Comparison of ENCODE assay signal across 2 worm cellular contexts in genomic region chrX:12510148-12510785, ce11.
TF ChIP-seq lines count a peak whose summit lies in the region.

No protein-coding gene starts in this region.

TF ChIP-seq in whole organism, L2 larva, 48 proteins besides CTCF, POLR2A, EP300 and RAD21 (continued from another document):
- TF ChIP-seq Y55F3AM.14 (GFP tag; optimal IDR thresholded peaks at IDR 0.05; lab: Kevin White, UChicago) (peak; percentile 9), mbf-1 (tag; optimal IDR thresholded peaks at IDR 0.05; lab: Kevin White, UChicago) (no peak), alr-1 (tag; optimal IDR thresholded peaks at IDR 0.05; lab: Kevin White, UChicago) (no peak), F13H6.1 (tag; optimal IDR thresholded peaks at IDR 0.05; lab: Kevin White, UChicago) (peak; percentile 86), nhr-129 (tag; optimal IDR thresholded peaks at IDR 0.05; lab: Kevin White, UChicago) (peak; percentile 80), nhr-12 (tag; optimal IDR thresholded peaks at IDR 0.05; lab: Kevin White, UChicago) (no peak), ztf-4 (tag; optimal IDR thresholded peaks at IDR 0.05; lab: Kevin White, UChicago) (peak; percentile 68), crh-2 (tag; optimal IDR thresholded peaks at IDR 0.05; lab: Kevin White, UChicago) (peak; percentile 74), nhr-10 (tag; optimal IDR thresholded peaks at IDR 0.05; lab: Kevin White, UChicago) (no peak), unc-62 (GFP tag; optimal IDR thresholded peaks at IDR 0.05; lab: Kevin White, UChicago) (no peak), ama-1 (optimal IDR thresholded peaks at IDR 0.05; lab: Kevin White, UChicago) (no peak), peb-1 (tag; optimal IDR thresholded peaks at IDR 0.05; lab: Kevin White, UChicago) (no peak), nhr-77 (tag; optimal IDR thresholded peaks at IDR 0.05; lab: Kevin White, UChicago) (no peak), sma-3 (GFP tag; optimal IDR thresholded peaks at IDR 0.05; lab: Kevin White, UChicago) (peak; percentile 21), lin-13 (GFP tag; optimal IDR thresholded peaks at IDR 0.05; lab: Kevin White, UChicago) (peak; percentile 37), nhr-6 (tag; optimal IDR thresholded peaks at IDR 0.05; lab: Kevin White, UChicago) (peak; percentile 42), snpc-4 (tag; optimal IDR thresholded peaks at IDR 0.05; lab: Kevin White, UChicago) (no peak), lin-39 (tag; optimal IDR thresholded peaks at IDR 0.05; lab: Kevin White, UChicago) (no peak), nhr-11 (tag; optimal IDR thresholded peaks at IDR 0.05; lab: Kevin White, UChicago) (no peak), R02D3.7 (tag; optimal IDR thresholded peaks at IDR 0.05; lab: Kevin White, UChicago) (no peak), elt-3 (tag; optimal IDR thresholded peaks at IDR 0.05; lab: Kevin White, UChicago) (no peak), ceh-82 (tag; optimal IDR thresholded peaks at IDR 0.05; lab: Kevin White, UChicago) (no peak), ztf-1 (GFP tag; conservative IDR thresholded peaks at IDR 0.05; lab: Robert Waterston, UW) (no peak), nhr-21 (tag; optimal IDR thresholded peaks at IDR 0.05; lab: Kevin White, UChicago) (peak; percentile 57), zag-1 (tag; optimal IDR thresholded peaks at IDR 0.05; lab: Kevin White, UChicago) (peak; percentile 64)

TF ChIP-seq in whole organism, L4 larva, 104 proteins besides CTCF, POLR2A, EP300 and RAD21 (continued from another document):
- TF ChIP-seq rbr-2 (tag; optimal IDR thresholded peaks at IDR 0.05; lab: Kevin White, UChicago) (peak; percentile 57), hmg-1.1 (GFP tag; IDR thresholded peaks at IDR 0.05; lab: Robert Waterston, UW) (peak; percentile 63), mep-1 (tag; optimal IDR thresholded peaks at IDR 0.05; lab: Kevin White, UChicago) (peak; percentile 82), F37D6.2 (tag; optimal IDR thresholded peaks at IDR 0.05; lab: Kevin White, UChicago) (peak; percentile 59), nhr-77 (tag; optimal IDR thresholded peaks at IDR 0.05; lab: Kevin White, UChicago) (peak; percentile 3), set-16 (GFP tag; IDR thresholded peaks at IDR 0.05; lab: Robert Waterston, UW) (peak; percentile 14; the same call in 1 of the 2 replicates), ctbp-1 (GFP tag; IDR thresholded peaks at IDR 0.05; lab: Robert Waterston, UW) (peak; percentile 42; the same call in 1 of the 2 replicates), lin-15B (tag; optimal IDR thresholded peaks at IDR 0.05; lab: Kevin White, UChicago) (no peak), unc-130 (GFP tag; optimal IDR thresholded peaks at IDR 0.05; lab: Kevin White, UChicago) (no peak), unc-62 (GFP tag; optimal IDR thresholded peaks at IDR 0.05 in 1 of 2; lab: Kevin White, UChicago) (peak in 1 of 2 experiments; percentile 75), unc-62 (tag; optimal IDR thresholded peaks at IDR 0.05; lab: Kevin White, UChicago) (no peak), pha-4 (GFP tag; IDR thresholded peaks at IDR 0.05; lab: Robert Waterston, UW) (0 out of 2 replicates have a peak, but pooled peaks have one; percentile 10), pha-4 (tag; optimal IDR thresholded peaks at IDR 0.05; lab: Kevin White, UChicago) (no peak), zag-1 (tag; optimal IDR thresholded peaks at IDR 0.05; lab: Kevin White, UChicago) (no peak), hlh-11 (tag; optimal IDR thresholded peaks at IDR 0.05; lab: Kevin White, UChicago) (peak; percentile 75), ceh-28 (tag; optimal IDR thresholded peaks at IDR 0.05; lab: Kevin White, UChicago) (no peak), madf-9 (GFP tag; conservative IDR thresholded peaks at IDR 0.05; lab: Robert Waterston, UW) (no peak), hlh-30 (tag; optimal IDR thresholded peaks at IDR 0.05; lab: Kevin White, UChicago; ENCODE audit: insufficient read depth) (peak; percentile 42), nhr-28 (tag; optimal IDR thresholded peaks at IDR 0.05; lab: Kevin White, UChicago) (peak; percentile 44), aly-2 (tag; optimal IDR thresholded peaks at IDR 0.05; lab: Kevin White, UChicago) (no peak), mxl-3 (GFP tag; optimal IDR thresholded peaks at IDR 0.05; lab: Kevin White, UChicago) (peak; percentile 33)
